Fruit fly (Drosophila melanogaster) whole organism, prepupa: Measurements from ENCODE around the gene Saysd1.

Experiments used
- Blimp-1 ChIP-seq: fragments of 200-800 bp; sonication (Bioruptor generic); optimal IDR thresholded peaks from 3 replicates; lab custom pipeline; 2017; ENCODE audit warnings: missing biosample characterization, missing genetic modification characterization, mild to moderate bottlenecking, moderate library complexity, missing genetic modification reagents
- CG10631 ChIP-seq: fragments of 200-800 bp; sonication (Bioruptor generic); optimal IDR thresholded peaks from 2 replicates; lab custom pipeline; 2016; ENCODE audit warnings: missing biosample characterization, missing genetic modification characterization
- CG10669 ChIP-seq: fragments of 200-800 bp; sonication (Bioruptor generic); optimal IDR thresholded peaks from 3 replicates; lab custom pipeline; 2018; ENCODE audit warnings: missing biosample characterization, mild to moderate bottlenecking, missing genetic modification characterization, moderate library complexity
- CG11294 ChIP-seq: fragments of 200-800 bp; sonication (Bioruptor generic); IDR thresholded peaks from 2 replicates; pipeline ENCODE4 v1.3.6; 2022; ENCODE audit warnings: missing biosample characterization, missing genetic modification characterization
- CG11762 ChIP-seq: fragments of 200-800 bp; sonication (Bioruptor generic); optimal IDR thresholded peaks from 3 replicates; lab custom pipeline; 2016; ENCODE audit warnings: missing biosample characterization, missing genetic modification characterization; ENCODE audit not compliant: insufficient read depth
- CG11902 ChIP-seq: fragments of 200-800 bp; sonication (Bioruptor generic); optimal IDR thresholded peaks from 3 replicates; lab custom pipeline; 2016; ENCODE audit warnings: missing biosample characterization, missing genetic modification characterization
- CG15336 ChIP-seq: fragments of 200-800 bp; sonication (Bioruptor generic); IDR thresholded peaks from 2 replicates; pipeline ENCODE4 v1.3.6; 2022; ENCODE audit warnings: missing biosample characterization, missing genetic modification characterization
- CG31627 ChIP-seq: fragments of 200-800 bp; sonication (Bioruptor generic); optimal IDR thresholded peaks from 3 replicates; lab custom pipeline; 2016; ENCODE audit warnings: missing biosample characterization, missing genetic modification characterization
- CG32006 ChIP-seq: fragments of 200-800 bp; sonication (Bioruptor generic); optimal IDR thresholded peaks from 3 replicates; lab custom pipeline; 2017; ENCODE audit warnings: missing biosample characterization, mild to moderate bottlenecking, missing genetic modification characterization
- CG34406 ChIP-seq: fragments of 200-800 bp; sonication (Bioruptor generic); optimal IDR thresholded peaks from 3 replicates; lab custom pipeline; 2016; ENCODE audit warnings: missing biosample characterization, missing genetic modification characterization
- CG3919 ChIP-seq: fragments of 200-800 bp; sonication (Bioruptor generic); optimal IDR thresholded peaks from 3 replicates; lab custom pipeline; 2016; ENCODE audit warnings: missing biosample characterization, missing genetic modification characterization
- CG6163 ChIP-seq: fragments of 200-800 bp; sonication (Bioruptor generic); IDR thresholded peaks from 3 replicates; pipeline ENCODE4 v1.3.6; 2022; ENCODE audit warnings: missing biosample characterization, missing genetic modification characterization
- CG6276 ChIP-seq: fragments of 200-800 bp; sonication (Bioruptor generic); optimal IDR thresholded peaks from 2 replicates; lab custom pipeline; 2017; ENCODE audit warnings: missing biosample characterization, mild to moderate bottlenecking, missing genetic modification characterization
- CG6792 ChIP-seq: fragments of 200-800 bp; sonication (Bioruptor generic); optimal IDR thresholded peaks from 3 replicates; lab custom pipeline; 2016; ENCODE audit warnings: missing biosample characterization, missing genetic modification characterization
- CG6808 ChIP-seq: fragments of 200-800 bp; sonication (Bioruptor generic); optimal IDR thresholded peaks from 3 replicates; lab custom pipeline; 2017; ENCODE audit warnings: missing biosample characterization, missing genetic modification characterization, mild to moderate bottlenecking, moderate library complexity, missing genetic modification reagents
- CG6854 ChIP-seq: fragments of 200-800 bp; sonication (Bioruptor generic); optimal IDR thresholded peaks from 2 replicates; lab custom pipeline; 2017; ENCODE audit warnings: missing biosample characterization, mild to moderate bottlenecking, missing genetic modification characterization
- CG8119 ChIP-seq: fragments of 200-800 bp; sonication (Bioruptor generic); IDR thresholded peaks from 3 replicates; pipeline ENCODE4 v1.3.6; 2022; ENCODE audit warnings: missing biosample characterization, missing genetic modification characterization
- CG8319 ChIP-seq: fragments of 200-800 bp; sonication (Bioruptor generic); optimal IDR thresholded peaks from 3 replicates; lab custom pipeline; 2016; ENCODE audit warnings: missing biosample characterization, missing genetic modification characterization
- CG8632 ChIP-seq: fragments of 200-800 bp; sonication (Bioruptor generic); optimal IDR thresholded peaks from 3 replicates; lab custom pipeline; 2016; ENCODE audit warnings: missing biosample characterization, missing genetic modification characterization
- CG9139 ChIP-seq: fragments of 200-800 bp; sonication (Bioruptor generic); optimal IDR thresholded peaks from 3 replicates; lab custom pipeline; 2017; ENCODE audit warnings: missing biosample characterization, mild to moderate bottlenecking, missing genetic modification characterization
- Eip75B ChIP-seq: fragments of 200-800 bp; sonication (Bioruptor generic); optimal IDR thresholded peaks from 3 replicates; lab custom pipeline; 2016; ENCODE audit warnings: missing biosample characterization, missing genetic modification characterization
- Eip78C ChIP-seq: fragments of 200-800 bp; sonication (Bioruptor generic); peaks from one replicate; lab custom pipeline; 2016; ENCODE audit warnings: missing biosample characterization, missing genetic modification characterization
- Eip93F ChIP-seq: fragments of 200-800 bp; sonication (Bioruptor generic); optimal IDR thresholded peaks from 2 replicates; lab custom pipeline; 2016; ENCODE audit warnings: missing biosample characterization, mild to moderate bottlenecking, missing genetic modification characterization
- Ets21C ChIP-seq: fragments of 200-800 bp; sonication (Bioruptor generic); optimal IDR thresholded peaks from 3 replicates; lab custom pipeline; 2016; ENCODE audit warnings: missing biosample characterization, missing genetic modification characterization
- Ets96B ChIP-seq: fragments of 200-800 bp; optimal IDR thresholded peaks from 2 replicates; lab custom pipeline; 2019; ENCODE audit warnings: missing biosample characterization, mild to moderate bottlenecking, missing genetic modification characterization, moderate library complexity
- Gug ChIP-seq: fragments of 200-800 bp; sonication (Bioruptor generic); IDR thresholded peaks from 2 replicates; pipeline ENCODE4 v1.3.6; 2022; ENCODE audit warnings: missing biosample characterization, missing genetic modification characterization
- Hr38 ChIP-seq: sonication (Bioruptor generic); optimal IDR thresholded peaks from 2 replicates; lab custom pipeline; 2016; ENCODE audit warnings: missing biosample characterization, missing genetic modification characterization
- Hr39 ChIP-seq: fragments of 200-800 bp; sonication (Bioruptor generic); optimal IDR thresholded peaks from 2 replicates; lab custom pipeline; 2016; ENCODE audit warnings: missing biosample characterization, missing genetic modification characterization
- Hr4 ChIP-seq: fragments of 200-800 bp; sonication (Bioruptor generic); optimal IDR thresholded peaks from 3 replicates; lab custom pipeline; 2016; ENCODE audit warnings: missing biosample characterization, missing genetic modification characterization
- Lpt ChIP-seq: fragments of 200-800 bp; sonication (Bioruptor generic); optimal IDR thresholded peaks from 3 replicates; lab custom pipeline; 2016; ENCODE audit warnings: missing biosample characterization, missing genetic modification characterization
- Met ChIP-seq: fragments of 200-800 bp; sonication (Bioruptor generic); optimal IDR thresholded peaks from 3 replicates; lab custom pipeline; 2016; ENCODE audit warnings: missing biosample characterization, missing genetic modification characterization
- Sox102F ChIP-seq: fragments of 200-800 bp; sonication (Bioruptor generic); optimal IDR thresholded peaks from 2 replicates; lab custom pipeline; 2016; ENCODE audit warnings: missing biosample characterization, mild to moderate bottlenecking, missing genetic modification characterization
- Sox14 ChIP-seq: fragments of 200-800 bp; sonication (Bioruptor generic); optimal IDR thresholded peaks from 3 replicates; lab custom pipeline; 2016; ENCODE audit warnings: missing biosample characterization, missing genetic modification characterization
- Sox15 ChIP-seq: fragments of 200-800 bp; sonication (Bioruptor generic); optimal IDR thresholded peaks from 3 replicates; lab custom pipeline; 2016; ENCODE audit warnings: missing biosample characterization, missing genetic modification characterization
- achi ChIP-seq: fragments of 200-800 bp; sonication (Bioruptor generic); optimal IDR thresholded peaks from 3 replicates; lab custom pipeline; 2016; ENCODE audit warnings: missing biosample characterization, missing genetic modification characterization
- acj6 ChIP-seq: fragments of 200-800 bp; sonication (Bioruptor generic); optimal IDR thresholded peaks from 3 replicates; lab custom pipeline; 2016; ENCODE audit warnings: missing biosample characterization, missing genetic modification characterization
- cyc ChIP-seq: fragments of 200-800 bp; sonication (Bioruptor generic); optimal IDR thresholded peaks from 3 replicates; lab custom pipeline; 2016; ENCODE audit warnings: missing biosample characterization, missing genetic modification characterization
- dac ChIP-seq: fragments of 200-800 bp; sonication (Bioruptor generic); optimal IDR thresholded peaks from 2 replicates; lab custom pipeline; 2017; ENCODE audit warnings: missing biosample characterization, mild to moderate bottlenecking, missing genetic modification characterization
- dsx ChIP-seq: fragments of 200-800 bp; optimal IDR thresholded peaks from 3 replicates; lab custom pipeline; 2019; ENCODE audit warnings: missing biosample characterization, mild to moderate bottlenecking, missing genetic modification characterization, moderate library complexity; ENCODE audit not compliant: poor library complexity, severe bottlenecking
- eg ChIP-seq: fragments of 200-800 bp; sonication (Bioruptor generic); IDR thresholded peaks from 3 replicates; pipeline ENCODE4 v1.3.6; 2022; ENCODE audit warnings: missing biosample characterization, missing genetic modification characterization
- esn ChIP-seq: fragments of 200-800 bp; sonication (Bioruptor generic); optimal IDR thresholded peaks from 2 replicates; lab custom pipeline; 2016; ENCODE audit warnings: missing biosample characterization, mild to moderate bottlenecking, missing genetic modification characterization, moderate library complexity
- fd59A ChIP-seq: fragments of 200-800 bp; sonication (Bioruptor generic); optimal IDR thresholded peaks from 2 replicates; lab custom pipeline; 2017; ENCODE audit warnings: missing biosample characterization, mild to moderate bottlenecking, missing genetic modification characterization, missing genetic modification reagents
- fd85E ChIP-seq: fragments of 200-800 bp; sonication (Bioruptor generic); optimal IDR thresholded peaks from 3 replicates; lab custom pipeline; 2016; ENCODE audit warnings: missing biosample characterization, missing genetic modification characterization
- fkh ChIP-seq: fragments of 200-800 bp; sonication (Bioruptor generic); optimal IDR thresholded peaks from 3 replicates; lab custom pipeline; 2017; ENCODE audit warnings: missing biosample characterization, mild to moderate bottlenecking, missing genetic modification characterization, moderate library complexity
- lz ChIP-seq: fragments of 200-800 bp; sonication (Bioruptor generic); optimal IDR thresholded peaks from 3 replicates; lab custom pipeline; 2016; ENCODE audit warnings: missing biosample characterization, missing genetic modification characterization
- salr ChIP-seq, 2 experiments: fragments of 200-800 bp; sonication (Bioruptor generic); optimal IDR thresholded peaks; 3 replicates each; lab custom pipeline; 2016 to 2018; ENCODE audit warnings: missing biosample characterization in 2 of 2, missing genetic modification characterization in 2 of 2, mild to moderate bottlenecking in 1 of 2
- spab ChIP-seq: fragments of 200-800 bp; sonication (Bioruptor generic); optimal IDR thresholded peaks from 2 replicates; lab custom pipeline; 2017; ENCODE audit warnings: missing biosample characterization, mild to moderate bottlenecking, missing genetic modification characterization, missing genetic modification reagents
- ss ChIP-seq, 2 experiments: fragments of 200-800 bp; sonication (Bioruptor generic); optimal IDR thresholded peaks; 2 replicates in 1 of 2; 3 replicates in 1 of 2; lab custom pipeline; 2017 to 2018; ENCODE audit warnings: mild to moderate bottlenecking in 2 of 2, missing biosample characterization in 2 of 2, missing genetic modification characterization in 2 of 2, moderate library complexity in 1 of 2
- svp ChIP-seq: fragments of 200-800 bp; sonication (Bioruptor generic); peaks from one replicate; lab custom pipeline; 2016; ENCODE audit warnings: missing biosample characterization, missing genetic modification characterization
- vri ChIP-seq: fragments of 200-800 bp; sonication (Bioruptor generic); optimal IDR thresholded peaks from 3 replicates; lab custom pipeline; 2016; ENCODE audit warnings: missing biosample characterization, mild to moderate bottlenecking, missing genetic modification characterization

Saysd1 gene

dm6 chr3R:25232271-25232989, 17.4 kb upstream of the Saysd1 start, which contains the start of gene Cad96Cb:
Gene Cad96Cb (minus strand): TSS chr3R:25232321.
- peak; percentile 76 for TF ChIP-seq Blimp-1 (GFP tag; lab: Kevin White, UChicago)
- peak; percentile 98 for TF ChIP-seq CG32006 (GFP tag; lab: Kevin White, UChicago)
- peak; percentile 89 for TF ChIP-seq CG8632 (GFP tag; lab: Kevin White, UChicago)
- TF ChIP-seq CG6792 (GFP tag; lab: Kevin White, UChicago) = peak; percentile 90
- TF ChIP-seq dac (GFP tag; lab: Kevin White, UChicago) = peak; percentile 91
- TF ChIP-seq Hr39 (GFP tag; lab: Kevin White, UChicago) = peak; percentile 92
- peak; percentile 57 to 98 for TF ChIP-seq salr (GFP tag; optimal IDR thresholded peaks at IDR 0.05; lab: Kevin White, UChicago)
- TF ChIP-seq CG6276 (GFP tag; lab: Kevin White, UChicago) = peak; percentile 97
- peak; percentile 92 for TF ChIP-seq ss (GFP tag; optimal IDR thresholded peaks at IDR 0.05; lab: Kevin White, UChicago)
- TF ChIP-seq Gug (GFP tag; lab: Robert Waterston, UW) = peak; percentile 79
- peak; percentile 98 for TF ChIP-seq svp
- TF ChIP-seq dsx = peak; percentile 80
- peak; percentile 81 for TF ChIP-seq CG6163 (GFP tag; lab: Robert Waterston, UW)
- peak; percentile 89 for TF ChIP-seq CG34406 (GFP tag; lab: Kevin White, UChicago)
- peak; percentile 99 for TF ChIP-seq Eip78C
- peak; percentile 96 for TF ChIP-seq Hr4
- TF ChIP-seq Ets96B (tag; lab: Kevin White, UChicago) = peak; percentile 83
- TF ChIP-seq fd59A (GFP tag; lab: Kevin White, UChicago) = peak; percentile 89
- peak; percentile 91 for TF ChIP-seq Eip75B
- TF ChIP-seq acj6 = peak; percentile 91
- peak; percentile 88 for TF ChIP-seq CG10631 (GFP tag; lab: Kevin White, UChicago)
- peak; percentile 12 for TF ChIP-seq Hr38 (GFP tag; lab: Kevin White, UChicago)
- TF ChIP-seq CG6854 = peak; percentile 87
- TF ChIP-seq CG11294 (GFP tag; lab: Robert Waterston, UW) = peak; percentile 61
- TF ChIP-seq achi (GFP tag; lab: Kevin White, UChicago) = peak; percentile 93
- peak; percentile 86 for TF ChIP-seq Ets21C (GFP tag; lab: Kevin White, UChicago)
- TF ChIP-seq lz = peak; percentile 92
- peak; percentile 95 for TF ChIP-seq CG3919
- peak; percentile 84 for TF ChIP-seq Sox15 (GFP tag; lab: Kevin White, UChicago)
- TF ChIP-seq CG11902 (GFP tag; lab: Kevin White, UChicago) = peak; percentile 85
- peak; percentile 57 for TF ChIP-seq fd85E (GFP tag; lab: Kevin White, UChicago)
- peak; percentile 80; the same call in 2 of the 3 replicates for TF ChIP-seq eg (GFP tag; lab: Robert Waterston, UW)
- TF ChIP-seq Sox102F = peak; percentile 92
- TF ChIP-seq Eip93F = peak; percentile 50
- peak; percentile 79 for TF ChIP-seq CG9139 (GFP tag; lab: Kevin White, UChicago)
- TF ChIP-seq CG6808 (GFP tag; lab: Kevin White, UChicago) = peak; percentile 93
- peak; percentile 95 for TF ChIP-seq esn
- peak; percentile 92 for TF ChIP-seq CG31627 (GFP tag; lab: Kevin White, UChicago)
- TF ChIP-seq Lpt (GFP tag; lab: Kevin White, UChicago) = peak; percentile 92
- peak; percentile 93 for TF ChIP-seq cyc
- peak; percentile 93 for TF ChIP-seq CG11762 (GFP tag; lab: Kevin White, UChicago)
- peak; percentile 89 for TF ChIP-seq CG8319 (GFP tag; lab: Kevin White, UChicago)
- TF ChIP-seq Met (GFP tag; lab: Kevin White, UChicago) = peak; percentile 95
- peak; percentile 93 for TF ChIP-seq spab (GFP tag; lab: Kevin White, UChicago)
- peak; percentile 79 for TF ChIP-seq vri (GFP tag; lab: Kevin White, UChicago)
- TF ChIP-seq CG8119 = peak; percentile 94
- peak; percentile 94 for TF ChIP-seq Sox14 (GFP tag; lab: Kevin White, UChicago)
- no peak for TF ChIP-seq fkh (GFP tag; lab: Kevin White, UChicago)
- TF ChIP-seq CG15336 (GFP tag; lab: Robert Waterston, UW) = peak; percentile 90
- peak; percentile 89 for TF ChIP-seq CG10669 (GFP tag; lab: Kevin White, UChicago)
